Fruit fly (Drosophila melanogaster) whole organism, embryonic: ENCODE results near the gene TfAP-2.

ENCODE experiments used
- Abd-B ChIP-seq: fragments of 200-800 bp; sonication (Bioruptor generic); optimal IDR thresholded peaks from 2 replicates; lab custom pipeline; 2018; ENCODE audit warnings: missing biosample characterization, mild to moderate bottlenecking, missing genetic modification characterization, moderate library complexity
- Awh ChIP-seq: fragments of 200-800 bp; sonication (Bioruptor generic); IDR thresholded peaks from 2 replicates; pipeline ENCODE4, ENCODE4 v1.3.6; 2022; ENCODE audit warnings: missing biosample characterization, missing genetic modification characterization
- BEAF-32 ChIP-seq: fragments of 200-800 bp; sonication (Bioruptor generic); optimal IDR thresholded peaks from 3 replicates; lab custom pipeline; 2017; ENCODE audit warnings: missing biosample characterization, missing genetic modification characterization, mild to moderate bottlenecking, moderate library complexity, missing genetic modification reagents
- Blimp-1 ChIP-seq: fragments of 200-800 bp; sonication (Bioruptor generic); optimal IDR thresholded peaks from 3 replicates; lab custom pipeline; 2018; ENCODE audit warnings: missing biosample characterization, missing genetic modification characterization, mild to moderate bottlenecking, moderate library complexity, missing genetic modification reagents
- CG10147 ChIP-seq: fragments of 200-800 bp; sonication (Bioruptor generic); optimal IDR thresholded peaks from 2 replicates; lab custom pipeline; 2019; ENCODE audit warnings: missing biosample characterization, mild to moderate bottlenecking, missing genetic modification characterization, moderate library complexity
- CG10209 ChIP-seq: fragments of 200-800 bp; sonication (Bioruptor generic); optimal IDR thresholded peaks from 3 replicates; lab custom pipeline; 2017; ENCODE audit warnings: missing biosample characterization, mild to moderate bottlenecking, missing genetic modification characterization, missing genetic modification reagents
- CG14710 ChIP-seq: fragments of 200-800 bp; sonication (Bioruptor generic); optimal IDR thresholded peaks from 3 replicates; lab custom pipeline; 2019; ENCODE audit warnings: missing biosample characterization, mild to moderate bottlenecking, missing genetic modification characterization, moderate library complexity
- CG15696 ChIP-seq: fragments of 200-800 bp; sonication (Bioruptor generic); optimal IDR thresholded peaks from 2 replicates; lab custom pipeline; 2019; ENCODE audit warnings: missing biosample characterization, mild to moderate bottlenecking, missing genetic modification characterization, moderate library complexity
- CG17829 ChIP-seq: fragments of 200-800 bp; optimal IDR thresholded peaks from 2 replicates; lab custom pipeline; 2019; ENCODE audit warnings: missing biosample characterization, mild to moderate bottlenecking, missing genetic modification characterization, moderate library complexity
- CG2712 ChIP-seq: fragments of 200-800 bp; optimal IDR thresholded peaks from 3 replicates; lab custom pipeline; 2019; ENCODE audit warnings: missing biosample characterization, mild to moderate bottlenecking, missing genetic modification characterization, moderate library complexity
- CG31388 ChIP-seq: fragments of 200-800 bp; sonication (Bioruptor generic); optimal IDR thresholded peaks from 2 replicates; lab custom pipeline; 2016; ENCODE audit warnings: missing biosample characterization, missing genetic modification characterization
- CG3995 ChIP-seq: fragments of 200-800 bp; sonication (Bioruptor generic); optimal IDR thresholded peaks from 3 replicates; lab custom pipeline; 2016; ENCODE audit warnings: missing biosample characterization, missing genetic modification characterization
- CG4360 ChIP-seq: fragments of 200-800 bp; sonication (Bioruptor generic); IDR thresholded peaks from 2 replicates; pipeline ENCODE4 v1.3.6; 2022; ENCODE audit warnings: missing biosample characterization, missing genetic modification characterization
- CG43689 ChIP-seq: fragments of 200-800 bp; sonication (Bioruptor generic); IDR thresholded peaks from 2 replicates; pipeline ENCODE4 v1.3.6; 2022; ENCODE audit warnings: missing biosample characterization, missing genetic modification characterization
- CG4404 ChIP-seq: fragments of 200-800 bp; sonication (Bioruptor generic); IDR thresholded peaks from 2 replicates; pipeline ENCODE4 v1.3.6; 2022; ENCODE audit warnings: missing biosample characterization, missing genetic modification characterization
- CG4854 ChIP-seq: fragments of 200-800 bp; sonication (Bioruptor generic); optimal IDR thresholded peaks from 2 replicates; lab custom pipeline; 2016; ENCODE audit warnings: missing biosample characterization, missing genetic modification characterization, inconsistent platforms
- CG5180 ChIP-seq: fragments of 200-800 bp; sonication (Bioruptor generic); optimal IDR thresholded peaks from 3 replicates; lab custom pipeline; 2017; ENCODE audit warnings: missing biosample characterization, missing genetic modification characterization, mild to moderate bottlenecking, moderate library complexity, missing genetic modification reagents
- CG7556 ChIP-seq: fragments of 200-800 bp; sonication (Bioruptor generic); optimal IDR thresholded peaks from 2 replicates; lab custom pipeline; 2017; ENCODE audit warnings: missing biosample characterization, mild to moderate bottlenecking, missing genetic modification characterization
- CG8388 ChIP-seq: fragments of 200-800 bp; sonication (Bioruptor generic); optimal IDR thresholded peaks from 2 replicates; lab custom pipeline; 2019; ENCODE audit warnings: missing biosample characterization, mild to moderate bottlenecking, missing genetic modification characterization, moderate library complexity
- D ChIP-seq, 2 experiments: fragments of 200-800 bp in 1 of 2; fragments of >200 bp in 1 of 2; sonication (Bioruptor generic) in 1 of 2; optimal IDR thresholded peaks; 2 replicates in 1 of 2; 3 replicates in 1 of 2; lab custom pipeline; 2017; ENCODE audit warnings: mild to moderate bottlenecking in 1 of 2, missing biosample characterization in 1 of 2, missing genetic modification characterization in 1 of 2, missing genetic modification reagents in 1 of 2
- Ets65A ChIP-seq: fragments of 200-800 bp; sonication (Bioruptor generic); peaks from one replicate; lab custom pipeline; 2016; ENCODE audit warnings: missing biosample characterization, missing genetic modification characterization
- HLH54F ChIP-seq: fragments of 200-800 bp; sonication (Bioruptor generic); optimal IDR thresholded peaks from 3 replicates; lab custom pipeline; 2016; ENCODE audit warnings: missing biosample characterization, missing genetic modification characterization
- Max ChIP-seq: fragments of 200-800 bp; sonication (Bioruptor generic); optimal IDR thresholded peaks from 2 replicates; lab custom pipeline; 2016; ENCODE audit warnings: missing biosample characterization, mild to moderate bottlenecking, missing genetic modification characterization
- Six4 ChIP-seq: fragments of 200-800 bp; sonication (Bioruptor generic); optimal IDR thresholded peaks from 2 replicates; lab custom pipeline; 2016; ENCODE audit warnings: missing biosample characterization, missing genetic modification characterization
- YL-1 ChIP-seq: fragments of 200-800 bp; sonication (Bioruptor generic); optimal IDR thresholded peaks from 3 replicates; lab custom pipeline; 2017; ENCODE audit warnings: missing biosample characterization, mild to moderate bottlenecking, missing genetic modification characterization
- abd-A ChIP-seq: fragments of 200-800 bp; sonication (Bioruptor generic); optimal IDR thresholded peaks from 3 replicates; lab custom pipeline; 2019; ENCODE audit warnings: missing biosample characterization, mild to moderate bottlenecking, missing genetic modification characterization, moderate library complexity
- cas ChIP-seq: fragments of 200-800 bp; sonication (Bioruptor generic); IDR thresholded peaks from 2 replicates; pipeline ENCODE4 v1.3.6; 2022; ENCODE audit warnings: missing biosample characterization, missing genetic modification characterization
- dimm ChIP-seq: fragments of 200-800 bp; sonication (Bioruptor generic); IDR thresholded peaks from 2 replicates; pipeline ENCODE4 v1.3.6; 2022; ENCODE audit warnings: missing biosample characterization, missing genetic modification characterization
- dmrt11E ChIP-seq: fragments of 200-800 bp; sonication (Bioruptor generic); optimal IDR thresholded peaks from 3 replicates; lab custom pipeline; 2018; ENCODE audit warnings: missing biosample characterization, mild to moderate bottlenecking, missing genetic modification characterization, moderate library complexity
- dmrt99B ChIP-seq: fragments of 200-800 bp; sonication (Bioruptor generic); optimal IDR thresholded peaks from 2 replicates; lab custom pipeline; 2018; ENCODE audit warnings: missing biosample characterization, mild to moderate bottlenecking, missing genetic modification characterization, moderate library complexity
- en ChIP-seq: fragments of 200-800 bp; sonication (Bioruptor generic); optimal IDR thresholded peaks from 2 replicates; lab custom pipeline; 2016; ENCODE audit warnings: missing biosample characterization, missing genetic modification characterization
- eve ChIP-seq, 2 experiments: fragments of >200 bp; optimal IDR thresholded peaks; 2 replicates each; lab custom pipeline; 2017; ENCODE audit warnings: missing biosample characterization in 2 of 2, missing genetic modification characterization in 2 of 2
- hb ChIP-seq: fragments of 200-800 bp; sonication (Bioruptor generic); IDR thresholded peaks from 3 replicates; pipeline ENCODE4 v1.3.6; 2022; ENCODE audit warnings: missing biosample characterization, missing genetic modification characterization; ENCODE audit not compliant: partially characterized antibody
- jumu ChIP-seq: fragments of 200-800 bp; sonication (Bioruptor generic); optimal IDR thresholded peaks from 3 replicates; lab custom pipeline; 2016; ENCODE audit warnings: missing biosample characterization, missing genetic modification characterization
- lola ChIP-seq, 3 experiments: fragments of >200 bp in 2 of 3; fragments of 200-800 bp in 1 of 3; sonication (Bioruptor generic) in 1 of 3; optimal IDR thresholded peaks; 2 replicates each; lab custom pipeline; 2017 to 2019; ENCODE audit warnings: missing biosample characterization in 3 of 3, missing genetic modification characterization in 3 of 3, mild to moderate bottlenecking in 1 of 3, moderate library complexity in 1 of 3
- luna ChIP-seq: fragments of 200-800 bp; sonication (Bioruptor generic); optimal IDR thresholded peaks from 2 replicates; lab custom pipeline; 2016; ENCODE audit warnings: missing biosample characterization, missing genetic modification characterization
- maf-S ChIP-seq: fragments of 200-800 bp; sonication (Bioruptor generic); optimal IDR thresholded peaks from 2 replicates; lab custom pipeline; 2016; ENCODE audit warnings: missing biosample characterization, missing genetic modification characterization
- odd ChIP-seq: fragments of 200-800 bp; sonication (Bioruptor generic); optimal IDR thresholded peaks from 2 replicates; lab custom pipeline; 2017; ENCODE audit warnings: missing biosample characterization, mild to moderate bottlenecking, missing genetic modification characterization
- p53 ChIP-seq: fragments of 200-800 bp; sonication (Bioruptor generic); optimal IDR thresholded peaks from 2 replicates; lab custom pipeline; 2016; ENCODE audit warnings: missing biosample characterization, missing genetic modification characterization
- psq ChIP-seq: fragments of 200-800 bp; sonication (Bioruptor generic); optimal IDR thresholded peaks from 2 replicates; lab custom pipeline; 2017; ENCODE audit warnings: missing biosample characterization, missing genetic modification characterization
- pzg ChIP-seq: fragments of 200-800 bp; sonication (Bioruptor generic); optimal IDR thresholded peaks from 3 replicates; lab custom pipeline; 2018; ENCODE audit warnings: missing biosample characterization, mild to moderate bottlenecking, missing genetic modification characterization, moderate library complexity
- ranshi ChIP-seq: fragments of 200-800 bp; sonication (Bioruptor generic); IDR thresholded peaks from 2 replicates; pipeline ENCODE4 v1.3.6; 2022; ENCODE audit warnings: missing biosample characterization, missing genetic modification characterization
- scrt ChIP-seq: fragments of 200-800 bp; sonication (Bioruptor generic); optimal IDR thresholded peaks from 2 replicates; lab custom pipeline; 2018; ENCODE audit warnings: missing biosample characterization, mild to moderate bottlenecking, missing genetic modification characterization, moderate library complexity
- sens ChIP-seq: fragments of 200-800 bp; sonication (Bioruptor generic); peaks from one replicate; lab custom pipeline; 2016; ENCODE audit warnings: missing biosample characterization, missing genetic modification characterization
- sr ChIP-seq: fragments of 200-800 bp; sonication (Bioruptor generic); IDR thresholded peaks from 3 replicates; pipeline ENCODE4 v1.3.6; 2022; ENCODE audit warnings: missing biosample characterization, missing genetic modification characterization
- sug ChIP-seq: fragments of 200-800 bp; optimal IDR thresholded peaks from 2 replicates; lab custom pipeline; 2019; ENCODE audit warnings: missing biosample characterization, mild to moderate bottlenecking, missing genetic modification characterization, moderate library complexity
- tin ChIP-seq: fragments of 200-800 bp; sonication (Bioruptor generic); optimal IDR thresholded peaks from 3 replicates; lab custom pipeline; 2016; ENCODE audit warnings: missing biosample characterization, missing genetic modification characterization
- tup ChIP-seq: fragments of 200-800 bp; sonication (Bioruptor generic); optimal IDR thresholded peaks from 2 replicates; lab custom pipeline; 2016; ENCODE audit warnings: missing biosample characterization, mild to moderate bottlenecking, missing genetic modification characterization, moderate library complexity
- wor ChIP-seq: fragments of 200-800 bp; sonication (Bioruptor generic); IDR thresholded peaks from 2 replicates; pipeline ENCODE4 v1.3.6; 2022; ENCODE audit warnings: missing biosample characterization, missing genetic modification characterization
- yki ChIP-seq: fragments of >200 bp; optimal IDR thresholded peaks from 3 replicates; lab custom pipeline; 2018
- zf30C ChIP-seq: fragments of 200-800 bp; sonication (Bioruptor generic); optimal IDR thresholded peaks from 3 replicates; lab custom pipeline; 2018; ENCODE audit warnings: missing biosample characterization, mild to moderate bottlenecking, missing genetic modification characterization

The TfAP-2 gene

DNA sequence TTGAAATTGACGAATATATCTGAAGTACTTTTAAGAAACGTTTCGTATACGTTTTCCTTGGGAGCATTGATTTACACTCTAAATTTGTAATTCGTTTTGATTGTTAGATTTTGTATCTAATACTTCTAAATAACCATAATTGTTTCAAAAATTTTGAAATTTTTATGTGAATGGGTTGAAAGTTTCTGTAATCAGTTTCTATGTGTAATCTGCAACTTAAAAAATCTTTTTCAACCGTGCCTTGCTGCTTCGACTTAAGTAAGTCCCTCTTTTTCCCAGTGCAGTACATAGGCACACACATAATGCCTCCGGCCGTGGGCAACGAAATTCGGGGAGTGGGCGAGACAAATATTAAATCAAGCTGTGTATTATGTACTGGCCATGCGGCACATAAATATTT, 1.2 kb upstream of the TfAP-2 start (continued):
- TF ChIP-seq CG15696 (tag; lab: Kevin White, UChicago), result peak; percentile 19
- TF ChIP-seq CG8388 (GFP tag; lab: Kevin White, UChicago), result peak; percentile 0
- TF ChIP-seq dmrt11E (tag; lab: Kevin White, UChicago), result peak; percentile 50
- no peak for TF ChIP-seq luna (GFP tag; lab: Kevin White, UChicago)
- TF ChIP-seq Abd-B (GFP tag; lab: Kevin White, UChicago), result no peak
- TF ChIP-seq CG2712 (tag; lab: Kevin White, UChicago), result peak; percentile 44
- TF ChIP-seq zf30C (GFP tag; lab: Kevin White, UChicago), result peak; percentile 52
- TF ChIP-seq Blimp-1, result no peak
- no peak for TF ChIP-seq yki (lab: Kevin White, UChicago)
- no peak for TF ChIP-seq CG4854 (GFP tag; lab: Kevin White, UChicago)
- TF ChIP-seq abd-A, result no peak
- no peak for TF ChIP-seq YL-1 (GFP tag; lab: Kevin White, UChicago)
- TF ChIP-seq p53 (GFP tag; lab: Kevin White, UChicago), result no peak
- TF ChIP-seq CG4360 (GFP tag; lab: Robert Waterston, UW), result no peak
- no peak for TF ChIP-seq sr (GFP tag; lab: Robert Waterston, UW)
- TF ChIP-seq CG43689 (GFP tag; lab: Robert Waterston, UW), result no peak
- no peak for TF ChIP-seq HLH54F (GFP tag; lab: Kevin White, UChicago)
- no peak for TF ChIP-seq dmrt99B (tag; lab: Kevin White, UChicago)
- TF ChIP-seq CG10147 (GFP tag; lab: Kevin White, UChicago), result no peak
- no peak for TF ChIP-seq tup (GFP tag; lab: Kevin White, UChicago)
- no peak for TF ChIP-seq Max (GFP tag; lab: Kevin White, UChicago)
- TF ChIP-seq en (GFP tag; lab: Kevin White, UChicago), result no peak
- TF ChIP-seq tin, result peak; percentile 13
- TF ChIP-seq CG31388 (GFP tag; lab: Kevin White, UChicago), result no peak
- no peak for TF ChIP-seq CG5180
- peak in 1 of 3 experiments; percentile 53 for TF ChIP-seq lola (GFP tag; optimal IDR thresholded peaks at IDR 0.05; lab: Kevin White, UChicago)
- no peak for TF ChIP-seq psq (GFP tag; lab: Kevin White, UChicago)
- TF ChIP-seq CG7556 (GFP tag; lab: Kevin White, UChicago), result peak; percentile 10
- TF ChIP-seq sug (tag; lab: Kevin White, UChicago), result no peak
- peak in 1 of 2 experiments; percentile 49 for TF ChIP-seq eve (GFP tag; optimal IDR thresholded peaks at IDR 0.05; lab: Kevin White, UChicago)
- TF ChIP-seq cas (GFP tag; lab: Robert Waterston, UW), result no peak
- TF ChIP-seq CG14710 (tag; lab: Kevin White, UChicago), result peak; percentile 35
- no peak for TF ChIP-seq dimm
- no peak for TF ChIP-seq odd (GFP tag; lab: Kevin White, UChicago)
- peak; percentile 8; the same call in 1 of the 2 replicates for TF ChIP-seq CG4404 (GFP tag; lab: Robert Waterston, UW)
- TF ChIP-seq D (optimal IDR thresholded peaks at IDR 0.05; lab: Kevin White, UChicago), result no peak
- peak; percentile 1 for TF ChIP-seq D (GFP tag; optimal IDR thresholded peaks at IDR 0.05; lab: Kevin White, UChicago)
- no peak for TF ChIP-seq Awh (GFP tag; lab: Robert Waterston, UW)
- peak; percentile 7 for TF ChIP-seq CG17829
- no peak for TF ChIP-seq CG10209
- TF ChIP-seq pzg (GFP tag; lab: Kevin White, UChicago), result no peak
- no peak for TF ChIP-seq jumu
- TF ChIP-seq wor (GFP tag; lab: Robert Waterston, UW), result no peak
- no peak for TF ChIP-seq maf-S (GFP tag; lab: Kevin White, UChicago)
- TF ChIP-seq ranshi (GFP tag; lab: Robert Waterston, UW), result 0 out of 2 replicates have a peak, but pooled peaks have one; percentile 20
- TF ChIP-seq Six4 (GFP tag; lab: Kevin White, UChicago), result no peak
- TF ChIP-seq CG3995 (GFP tag; lab: Kevin White, UChicago), result no peak
- TF ChIP-seq sens (GFP tag; lab: Kevin White, UChicago), result peak; percentile 75
- TF ChIP-seq Ets65A (GFP tag; lab: Kevin White, UChicago), result no peak
- no peak for TF ChIP-seq hb (GFP tag; lab: Robert Waterston, UW)
- TF ChIP-seq BEAF-32 (GFP tag; lab: Kevin White, UChicago), result no peak
- TF ChIP-seq scrt (GFP tag; lab: Kevin White, UChicago), result no peak
